Fruit fly (Drosophila melanogaster) whole organism, wandering third instar larva: ENCODE results near the gene CG34348.
A peak's percentile ranks its signal among the peaks of the same experiment; 100 is the strongest.

Experiments
- Abd-B ChIP-seq: fragments of >200 bp; optimal IDR thresholded peaks from 2 replicates; lab custom pipeline; 2017; ENCODE audit warnings: missing biosample characterization, missing genetic modification characterization
- CG32264 ChIP-seq: fragments of 200-800 bp; sonication (Bioruptor generic); optimal IDR thresholded peaks from 2 replicates; lab custom pipeline; 2016; ENCODE audit warnings: missing biosample characterization, missing genetic modification characterization
- CG9705 ChIP-seq: fragments of 200-800 bp; sonication (Bioruptor generic); optimal IDR thresholded peaks from 2 replicates; lab custom pipeline; 2018; ENCODE audit warnings: missing biosample characterization, mild to moderate bottlenecking, missing genetic modification characterization
- CrebA ChIP-seq: fragments of 200-800 bp; sonication (Bioruptor generic); optimal IDR thresholded peaks from 2 replicates; lab custom pipeline; 2016; ENCODE audit warnings: missing biosample characterization, mild to moderate bottlenecking, missing genetic modification characterization, borderline replicate concordance
- Dfd ChIP-seq: fragments of >200 bp; optimal IDR thresholded peaks from 2 replicates; lab custom pipeline; 2017; ENCODE audit warnings: missing biosample characterization, missing genetic modification characterization
- Dif ChIP-seq: fragments of 200-275, 200-300 bp; sonication (Bioruptor generic); optimal IDR thresholded peaks from 2 replicates; lab custom pipeline; 2018; ENCODE audit warnings: missing biosample characterization, missing genetic modification characterization; ENCODE audit not compliant: partially characterized antibody
- GATAd ChIP-seq: sonication (Bioruptor generic); optimal IDR thresholded peaks from 2 replicates; lab custom pipeline; 2016; ENCODE audit warnings: missing biosample characterization, missing genetic modification characterization
- HLH106 ChIP-seq: fragments of 200-800 bp; optimal IDR thresholded peaks from 3 replicates; lab custom pipeline; 2019; ENCODE audit warnings: missing biosample characterization, mild to moderate bottlenecking, missing genetic modification characterization, moderate library complexity
- Hnf4 ChIP-seq: fragments of 200-800 bp; sonication (Bioruptor generic); optimal IDR thresholded peaks from 2 replicates; lab custom pipeline; 2016; ENCODE audit warnings: missing biosample characterization, mild to moderate bottlenecking, missing genetic modification characterization
- Hr78 ChIP-seq: fragments of >200 bp; optimal IDR thresholded peaks from 2 replicates; lab custom pipeline; 2017; ENCODE audit warnings: missing biosample characterization, missing genetic modification characterization
- Hr83 ChIP-seq: fragments of 200-300 bp; sonication (Bioruptor generic); optimal IDR thresholded peaks from 2 replicates; lab custom pipeline; 2016; ENCODE audit warnings: missing biosample characterization, mild to moderate bottlenecking, missing genetic modification characterization, moderate library complexity; ENCODE audit not compliant: poor library complexity, severe bottlenecking
- Jra ChIP-seq: sonication (Bioruptor generic); optimal IDR thresholded peaks from 2 replicates; lab custom pipeline; 2016; ENCODE audit warnings: missing biosample characterization, missing genetic modification characterization
- Mio ChIP-seq: sonication (Bioruptor generic); optimal IDR thresholded peaks from 2 replicates; lab custom pipeline; 2016; ENCODE audit warnings: missing biosample characterization, missing genetic modification characterization
- Myc ChIP-seq: fragments of >200 bp; optimal IDR thresholded peaks from 2 replicates; lab custom pipeline; 2017
- N ChIP-seq: fragments of >200 bp; optimal IDR thresholded peaks from 2 replicates; lab custom pipeline; 2018; ENCODE audit warnings: missing biosample characterization, missing external identifiers, missing genetic modification characterization
- OdsH ChIP-seq: fragments of 200-800 bp; sonication (Bioruptor generic); optimal IDR thresholded peaks from 2 replicates; lab custom pipeline; 2016; ENCODE audit warnings: missing biosample characterization, mild to moderate bottlenecking, missing genetic modification characterization
- Rel ChIP-seq, 2 experiments: fragments of 200-800 bp; sonication (Bioruptor generic) in 1 of 2; optimal IDR thresholded peaks; 2 replicates in 1 of 2; 3 replicates in 1 of 2; lab custom pipeline; 2016 to 2019; ENCODE audit warnings: mild to moderate bottlenecking in 2 of 2, missing biosample characterization in 2 of 2, missing genetic modification characterization in 2 of 2, moderate library complexity in 1 of 2
- Sp1 ChIP-seq: fragments of 200-800 bp; sonication (Bioruptor generic); optimal IDR thresholded peaks from 3 replicates; lab custom pipeline; 2019; ENCODE audit warnings: missing biosample characterization, mild to moderate bottlenecking, missing genetic modification characterization, moderate library complexity
- br ChIP-seq: fragments of 200-800 bp; sonication (Bioruptor generic); optimal IDR thresholded peaks from 2 replicates; lab custom pipeline; 2016; ENCODE audit warnings: missing biosample characterization, missing genetic modification characterization
- brk ChIP-seq: fragments of 200-800 bp; sonication (Bioruptor generic); optimal IDR thresholded peaks from 2 replicates; lab custom pipeline; 2016; ENCODE audit warnings: missing biosample characterization, mild to moderate bottlenecking, missing genetic modification characterization
- dl ChIP-seq, 2 experiments: fragments of 175-275, 200-275 bp in 1 of 2; fragments of 200-275 bp in 1 of 2; sonication (Bioruptor generic); optimal IDR thresholded peaks; lab custom pipeline; 2018; ENCODE audit warnings: mild to moderate bottlenecking in 2 of 2, missing biosample characterization in 2 of 2, missing genetic modification characterization in 2 of 2, moderate library complexity in 2 of 2; ENCODE audit not compliant: partially characterized antibody in 2 of 2, insufficient read depth in 1 of 2
- dmrt93B ChIP-seq: fragments of 200-800 bp; sonication (Bioruptor generic); optimal IDR thresholded peaks from 2 replicates; lab custom pipeline; 2018; ENCODE audit warnings: missing biosample characterization, mild to moderate bottlenecking, missing genetic modification characterization
- dsf ChIP-seq: sonication (Bioruptor generic); optimal IDR thresholded peaks from 2 replicates; lab custom pipeline; 2016; ENCODE audit warnings: missing biosample characterization, missing genetic modification characterization, borderline replicate concordance
- ey ChIP-seq: fragments of 200-800 bp; sonication (Bioruptor generic); optimal IDR thresholded peaks from 2 replicates; lab custom pipeline; 2016; ENCODE audit warnings: missing biosample characterization, missing genetic modification characterization
- foxo ChIP-seq, 2 experiments: fragments of 200-800 bp; sonication (Bioruptor generic); optimal IDR thresholded peaks; 2 replicates in 1 of 2; 3 replicates in 1 of 2; lab custom pipeline; 2016 to 2017; ENCODE audit warnings: missing biosample characterization in 2 of 2, missing genetic modification characterization in 2 of 2
- fru ChIP-seq: fragments of 200-800 bp; sonication (Bioruptor generic); optimal IDR thresholded peaks from 3 replicates; lab custom pipeline; 2016; ENCODE audit warnings: missing biosample characterization, mild to moderate bottlenecking, missing genetic modification characterization
- h ChIP-seq: fragments of 200-800 bp; sonication (Bioruptor generic); optimal IDR thresholded peaks from 3 replicates; lab custom pipeline; 2016; ENCODE audit warnings: missing biosample characterization, mild to moderate bottlenecking, missing genetic modification characterization
- jim ChIP-seq: fragments of 175-275, 200-325 bp; sonication (Bioruptor generic); optimal IDR thresholded peaks from 2 replicates; lab custom pipeline; 2016; ENCODE audit warnings: missing biosample characterization, mild to moderate bottlenecking, missing genetic modification characterization
- lola ChIP-seq: fragments of >200 bp; optimal IDR thresholded peaks from 2 replicates; lab custom pipeline; 2017; ENCODE audit warnings: missing biosample characterization, missing genetic modification characterization
- pan ChIP-seq: fragments of >200 bp; optimal IDR thresholded peaks from 2 replicates; lab custom pipeline; 2017
- psq ChIP-seq: fragments of 200-800 bp; sonication (Bioruptor generic); optimal IDR thresholded peaks from 3 replicates; lab custom pipeline; 2017; ENCODE audit warnings: missing biosample characterization, mild to moderate bottlenecking, missing genetic modification characterization, moderate library complexity
- rgr ChIP-seq: fragments of 200-800 bp; sonication (Bioruptor generic); optimal IDR thresholded peaks from 3 replicates; lab custom pipeline; 2016; ENCODE audit warnings: missing biosample characterization, mild to moderate bottlenecking, missing genetic modification characterization
- sage ChIP-seq: fragments of 200-800 bp; sonication (Bioruptor generic); optimal IDR thresholded peaks from 2 replicates; lab custom pipeline; 2016; ENCODE audit warnings: missing biosample characterization, mild to moderate bottlenecking, missing genetic modification characterization
- sv ChIP-seq: fragments of 200-800 bp; sonication (Bioruptor generic); optimal IDR thresholded peaks from 3 replicates; lab custom pipeline; 2016; ENCODE audit warnings: missing biosample characterization, missing genetic modification characterization
- tai ChIP-seq: sonication (Bioruptor generic); optimal IDR thresholded peaks from 2 replicates; lab custom pipeline; 2016; ENCODE audit warnings: missing biosample characterization, missing genetic modification characterization
- usp ChIP-seq: fragments of >200 bp; optimal IDR thresholded peaks from 2 replicates; lab custom pipeline; 2017; ENCODE audit warnings: missing biosample characterization, missing genetic modification characterization
- woc ChIP-seq: sonication (Bioruptor generic); optimal IDR thresholded peaks from 2 replicates; lab custom pipeline; 2016; ENCODE audit warnings: missing biosample characterization, mild to moderate bottlenecking, missing genetic modification characterization

The CG34348 gene

DNA sequence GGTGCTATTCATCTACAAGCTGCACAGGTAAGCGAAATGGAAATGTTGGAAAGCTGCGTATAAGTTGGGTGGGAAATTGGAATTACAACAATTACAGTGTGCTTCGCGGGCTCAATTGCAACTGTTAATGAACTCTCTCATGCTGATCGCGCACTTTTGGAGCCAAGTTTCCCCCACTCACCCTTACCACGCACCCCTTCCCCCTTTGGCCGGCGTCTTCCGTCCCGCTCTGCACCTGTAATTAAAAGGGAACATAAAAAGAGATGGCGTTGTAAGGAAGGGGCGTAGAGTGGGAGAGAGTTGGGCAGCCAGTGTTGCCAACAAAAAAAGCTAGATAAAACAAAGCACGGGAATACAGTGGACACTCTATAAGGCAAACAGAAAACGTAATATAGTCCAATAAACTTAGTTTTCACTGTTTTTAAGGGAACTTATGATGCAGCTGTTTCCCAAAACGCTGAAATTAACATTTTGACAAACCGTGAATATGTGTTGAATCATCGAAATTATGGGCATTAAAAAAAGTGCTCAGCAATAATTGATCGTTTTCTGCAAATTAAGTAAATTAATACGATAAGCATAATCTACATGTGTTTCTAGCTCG, 1.1 kb downstream of the CG34348 start:
- TF ChIP-seq fru (peak; percentile 1), woc (peak; percentile 13), foxo (GFP tag; optimal IDR thresholded peaks at IDR 0.05; lab: Kevin White, UChicago) (peak in 1 of 2 experiments; percentile 27), Sp1 (no peak), Dfd (GFP tag; lab: Kevin White, UChicago) (no peak)

DNA sequence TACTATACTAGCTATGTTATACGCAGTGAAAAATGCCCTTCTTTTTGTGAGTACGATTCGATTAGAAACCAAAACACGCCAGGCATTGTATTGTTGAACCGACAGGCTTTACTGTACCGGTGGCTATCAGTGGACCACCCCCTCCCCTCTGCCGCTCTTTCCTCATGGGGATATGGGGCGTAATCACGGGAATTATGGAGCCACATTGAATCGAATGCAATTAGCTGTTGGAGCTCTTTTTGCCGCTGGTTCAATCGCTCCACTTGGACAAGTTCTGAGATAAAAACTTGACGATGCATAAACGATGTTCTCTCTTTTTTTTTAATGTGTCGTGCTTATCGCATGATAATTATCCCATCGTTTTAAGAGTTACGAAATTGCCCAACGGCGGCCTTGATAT, 2.5 kb downstream of the CG34348 start:
- TF ChIP-seq HLH106 (tag; lab: Kevin White, UChicago) = peak; percentile 3
- TF ChIP-seq foxo (GFP tag; optimal IDR thresholded peaks at IDR 0.05; lab: Kevin White, UChicago) = peak in 1 of 2 experiments; percentile 26
- TF ChIP-seq lola (GFP tag; lab: Kevin White, UChicago) = no peak

DNA sequence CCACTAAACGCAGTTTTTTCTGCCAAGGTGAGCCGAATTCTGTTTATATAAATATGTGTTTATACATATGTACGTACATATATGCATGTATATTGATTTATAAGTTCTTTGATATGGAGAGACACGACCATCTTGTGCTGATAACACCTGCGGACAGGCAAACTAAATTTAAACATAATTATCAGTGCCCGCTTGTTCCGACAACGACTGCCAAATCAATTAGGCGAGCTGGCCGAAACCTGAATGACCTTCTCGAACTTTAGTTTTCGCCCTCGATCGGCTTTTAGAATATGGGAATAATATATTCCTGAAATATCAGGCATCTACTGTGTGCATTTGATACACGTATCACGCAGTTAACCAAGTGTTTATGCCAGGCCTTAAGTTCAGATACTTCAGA, 3.1 kb downstream of the CG34348 start:
- no peak for TF ChIP-seq Myc (lab: Kevin White, UChicago)
- no peak for TF ChIP-seq Hnf4 (GFP tag; lab: Kevin White, UChicago)
- no peak for TF ChIP-seq dl (GFP tag; optimal IDR thresholded peaks at IDR 0.05; lab: Kevin White, UChicago; ENCODE audit: insufficient read depth in 1 of 2, partially characterized antibody in 2 of 2)
- TF ChIP-seq rgr (GFP tag; lab: Kevin White, UChicago) = no peak
- no peak for TF ChIP-seq ey (GFP tag; lab: Kevin White, UChicago)
- no peak for TF ChIP-seq fru
- TF ChIP-seq Abd-B = no peak

DNA sequence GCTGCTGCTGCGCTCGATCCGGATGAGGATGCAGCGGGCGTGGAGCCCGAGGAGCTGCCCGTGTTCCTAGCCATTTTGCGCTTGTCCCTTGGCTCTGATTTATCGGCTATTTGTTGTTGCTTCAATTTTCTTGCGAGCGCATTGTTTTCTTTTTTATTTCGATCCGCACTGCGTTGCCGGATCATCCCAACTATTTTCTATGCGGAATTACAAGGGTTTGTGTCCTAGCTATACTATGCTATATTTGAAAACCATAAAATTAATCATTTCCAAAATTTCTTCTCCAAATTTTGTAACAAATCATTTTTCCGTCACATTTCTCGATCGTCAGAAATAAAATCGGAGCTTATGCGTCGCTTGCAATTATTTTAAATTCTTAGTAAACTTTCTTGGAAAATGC, 8.1 kb downstream of the CG34348 start, which contains the start of the genes GCS1 and CG11756:
TSS of gene GCS1 (minus strand) at position 193 of the 400 bp plus-strand sequence.
TSS of gene CG11756 (plus strand) at position 312 of the 400 bp plus-strand sequence.
- TF ChIP-seq brk = no peak
- TF ChIP-seq psq (GFP tag; lab: Kevin White, UChicago) = peak; percentile 2

DNA sequence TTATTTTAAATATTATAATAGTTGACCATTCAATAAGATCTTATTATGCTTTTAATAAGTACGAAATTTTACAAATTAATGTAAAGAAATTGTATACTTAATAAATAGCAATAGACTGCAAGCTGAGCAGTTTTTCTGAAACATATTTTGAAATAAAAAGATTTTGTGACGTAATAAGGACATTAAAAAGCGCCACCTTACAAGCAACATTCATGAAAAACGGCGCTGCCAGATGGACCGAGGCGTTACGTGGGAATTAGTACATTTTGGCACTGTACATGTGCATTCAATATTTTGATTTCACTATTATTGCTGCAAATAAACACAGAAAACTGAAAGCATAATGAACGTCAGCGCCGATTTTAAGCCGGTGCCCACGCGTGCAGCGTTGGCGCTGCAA, 9.2 kb downstream of the CG34348 start, which contains the start of gene CG1738:
TSS of gene CG1738 (plus strand) at position 221 of the 400 bp plus-strand sequence.
- TF ChIP-seq dl (GFP tag; optimal IDR thresholded peaks at IDR 0.05; lab: Kevin White, UChicago; ENCODE audit: insufficient read depth in 1 of 2, partially characterized antibody in 2 of 2) = no peak
- TF ChIP-seq N (GFP tag; lab: Kevin White, UChicago) = no peak
- TF ChIP-seq HLH106 (tag; lab: Kevin White, UChicago) = peak; percentile 37
- TF ChIP-seq rgr (GFP tag; lab: Kevin White, UChicago) = peak; percentile 8
- no peak for TF ChIP-seq lola (GFP tag; lab: Kevin White, UChicago)
- TF ChIP-seq Dif (GFP tag; lab: Kevin White, UChicago) = no peak
- TF ChIP-seq CG9705 = no peak
- TF ChIP-seq h = no peak
- no peak for TF ChIP-seq psq (GFP tag; lab: Kevin White, UChicago)
- no peak for TF ChIP-seq pan (lab: Kevin White, UChicago)
- no peak for TF ChIP-seq brk
- TF ChIP-seq Rel (GFP tag; optimal IDR thresholded peaks at IDR 0.05; lab: Kevin White, UChicago) = no peak
- TF ChIP-seq Rel (tag; optimal IDR thresholded peaks at IDR 0.05; lab: Kevin White, UChicago) = no peak
- TF ChIP-seq br (GFP tag; lab: Kevin White, UChicago) = no peak
- TF ChIP-seq sage (GFP tag; lab: Kevin White, UChicago) = no peak
- peak; percentile 63 for TF ChIP-seq woc
- TF ChIP-seq usp (GFP tag; lab: Kevin White, UChicago) = no peak
- peak in 1 of 2 experiments; percentile 9 for TF ChIP-seq foxo (GFP tag; optimal IDR thresholded peaks at IDR 0.05; lab: Kevin White, UChicago)
- no peak for TF ChIP-seq dsf (GFP tag; lab: Kevin White, UChicago)
- TF ChIP-seq jim (GFP tag; lab: Kevin White, UChicago) = no peak
- no peak for TF ChIP-seq ey (GFP tag; lab: Kevin White, UChicago)
- TF ChIP-seq Dfd (GFP tag; lab: Kevin White, UChicago) = no peak
- TF ChIP-seq Mio (GFP tag; lab: Kevin White, UChicago) = no peak
- TF ChIP-seq Hr83 (GFP tag; lab: Kevin White, UChicago) = no peak
- no peak for TF ChIP-seq CrebA (GFP tag; lab: Kevin White, UChicago)
- no peak for TF ChIP-seq sv
- no peak for TF ChIP-seq GATAd (GFP tag; lab: Kevin White, UChicago)
- no peak for TF ChIP-seq Hr78 (GFP tag; lab: Kevin White, UChicago)
- no peak for TF ChIP-seq tai (GFP tag; lab: Kevin White, UChicago)
- TF ChIP-seq CG32264 (GFP tag; lab: Kevin White, UChicago) = no peak
- TF ChIP-seq Hnf4 (GFP tag; lab: Kevin White, UChicago) = no peak
- no peak for TF ChIP-seq fru
- TF ChIP-seq OdsH = no peak
- no peak for TF ChIP-seq Jra (GFP tag; lab: Kevin White, UChicago)
- no peak for TF ChIP-seq dmrt93B (GFP tag; lab: Kevin White, UChicago)
- no peak for TF ChIP-seq Myc (lab: Kevin White, UChicago)
- TF ChIP-seq Sp1 = peak; percentile 31
